Worm (Caenorhabditis elegans): Measurements from ENCODE around the gene dod-23.
A peak's percentile ranks its signal among the peaks of the same experiment; 100 is the strongest.

Gene dod-23

ce11 chrII:8419798-8420197 is 20.8 kb upstream of the dod-23 start, which contains the start of gene F14E5.8:
F14E5.8 (plus strand) TSS chrII:8420098.
- TF ChIP-seq hrde-1 (tag; optimal IDR thresholded peaks at IDR 0.05; ENCODE audit: borderline replicate concordance): peak; percentile 12

ce11 chrII:8419015-8419414 is 20.1 kb upstream of the dod-23 start:
- TF ChIP-seq dox-1 (GFP tag; IDR thresholded peaks at IDR 0.05) (no peak), madf-10 (tag; optimal IDR thresholded peaks at IDR 0.05) (no peak), sea-2 (GFP tag; IDR thresholded peaks at IDR 0.05) (no peak), lin-54 (GFP tag; optimal IDR thresholded peaks at IDR 0.05) (no peak), ztf-3 (GFP tag; optimal IDR thresholded peaks at IDR 0.05) (no peak), ZK185.1 (tag; optimal IDR thresholded peaks at IDR 0.05; ENCODE audit: poor library complexity, severe bottlenecking) (no peak), D2030.7 (GFP tag; IDR thresholded peaks at IDR 0.05) (no peak), F37B4.10 (GFP tag; IDR thresholded peaks at IDR 0.05) (no peak), attf-6 (GFP tag; IDR thresholded peaks at IDR 0.05) (no peak)

ce11 chrII:8417059-8417668 is 18.2 kb upstream of the dod-23 start, which contains the start of gene fdgt-2:
fdgt-2 (plus strand) TSS chrII:8417618.
- TF ChIP-seq nfyb-1 (GFP tag; IDR thresholded peaks at IDR 0.05): no peak
- TF ChIP-seq lag-1 (GFP tag; IDR thresholded peaks at IDR 0.05): no peak
- no peak for TF ChIP-seq hlh-12 (tag; optimal IDR thresholded peaks at IDR 0.05)
- no peak for TF ChIP-seq Y56A3A.18 (GFP tag; IDR thresholded peaks at IDR 0.05)

ce11 chrII:8415462-8416037 is 16.6 kb upstream of the dod-23 start:
- no peak for TF ChIP-seq ceh-40 (GFP tag; IDR thresholded peaks at IDR 0.05)
- TF ChIP-seq gei-17 (GFP tag; optimal IDR thresholded peaks at IDR 0.05): no peak
- no peak for TF ChIP-seq attf-3 (GFP tag; conservative IDR thresholded peaks at IDR 0.05)
- TF ChIP-seq rcor-1 (GFP tag; IDR thresholded peaks at IDR 0.05): no peak
- TF ChIP-seq attf-5 (GFP tag; optimal IDR thresholded peaks at IDR 0.05): no peak
- no peak for TF ChIP-seq F39B2.1 (GFP tag; IDR thresholded peaks at IDR 0.05)
- no peak for TF ChIP-seq madf-10 (tag; optimal IDR thresholded peaks at IDR 0.05)
- no peak for TF ChIP-seq unc-130 (GFP tag; optimal IDR thresholded peaks at IDR 0.05)
- no peak for TF ChIP-seq ceh-58 (GFP tag; IDR thresholded peaks at IDR 0.05)
- no peak for TF ChIP-seq sea-2 (GFP tag; IDR thresholded peaks at IDR 0.05)
- no peak for TF ChIP-seq rpc-1 (optimal IDR thresholded peaks at IDR 0.05)
- TF ChIP-seq rpc-1 (tag; optimal IDR thresholded peaks at IDR 0.05): no peak
- no peak for TF ChIP-seq lsl-1 (GFP tag; optimal IDR thresholded peaks at IDR 0.05)
- TF ChIP-seq ZK185.1 (tag; optimal IDR thresholded peaks at IDR 0.05; ENCODE audit: poor library complexity, severe bottlenecking): no peak
- no peak for TF ChIP-seq snpc-3.4 (tag; optimal IDR thresholded peaks at IDR 0.05)

ce11 chrII:8415035-8415434 is 16.1 kb upstream of the dod-23 start:
- no peak for TF ChIP-seq F10E7.11 (tag; optimal IDR thresholded peaks at IDR 0.05)
- TF ChIP-seq egl-18 (GFP tag; IDR thresholded peaks at IDR 0.05): no peak
- TF ChIP-seq F33H1.4 (GFP tag; IDR thresholded peaks at IDR 0.05): no peak
- no peak for TF ChIP-seq madf-6 (GFP tag; IDR thresholded peaks at IDR 0.05)
- no peak for TF ChIP-seq B0019.2 (GFP tag; conservative IDR thresholded peaks at IDR 0.05)
- TF ChIP-seq fkh-3 (tag; optimal IDR thresholded peaks at IDR 0.05): no peak
- TF ChIP-seq gei-17 (GFP tag; optimal IDR thresholded peaks at IDR 0.05): no peak
- TF ChIP-seq tbx-9 (tag; optimal IDR thresholded peaks at IDR 0.05; ENCODE audit: borderline replicate concordance): no peak
- no peak for TF ChIP-seq nhr-120 (GFP tag; IDR thresholded peaks at IDR 0.05)
- TF ChIP-seq lsy-27 (tag; optimal IDR thresholded peaks at IDR 0.05; ENCODE audit: borderline replicate concordance, insufficient read depth): no peak
- no peak for TF ChIP-seq dpl-1 (GFP tag; optimal IDR thresholded peaks at IDR 0.05)
- no peak for TF ChIP-seq let-526 (GFP tag; IDR thresholded peaks at IDR 0.05)
- no peak for TF ChIP-seq ztf-22 (GFP tag; optimal IDR thresholded peaks at IDR 0.05)
- TF ChIP-seq sdz-38 (tag; optimal IDR thresholded peaks at IDR 0.05): no peak
- no peak for TF ChIP-seq nhr-27 (tag; optimal IDR thresholded peaks at IDR 0.05)
- TF ChIP-seq ztf-28 (GFP tag; IDR thresholded peaks at IDR 0.05): no peak
- no peak for TF ChIP-seq Y95B8A.8 (GFP tag; IDR thresholded peaks at IDR 0.05)
- TF ChIP-seq akir-1 (GFP tag; optimal IDR thresholded peaks at IDR 0.05): no peak
